Fruit fly (Drosophila melanogaster) whole organism, adult: Measurements from ENCODE around the gene CG14416.

Source experiments
- CG11617 ChIP-seq: fragments of 200-800 bp; sonication (Bioruptor generic); optimal IDR thresholded peaks from 2 replicates; lab custom pipeline; 2017; ENCODE audit warnings: mild to moderate bottlenecking, missing biosample characterization, missing genetic modification reagents, missing genetic modification characterization
- CG12768 ChIP-seq: fragments of 200-800 bp; sonication (Bioruptor generic); optimal IDR thresholded peaks from 2 replicates; lab custom pipeline; 2017; ENCODE audit warnings: missing biosample characterization, missing genetic modification characterization, mild to moderate bottlenecking, moderate library complexity, missing genetic modification reagents
- CG14711 ChIP-seq: fragments of 200-800 bp; sonication (Bioruptor generic); optimal IDR thresholded peaks from 2 replicates; lab custom pipeline; 2018; ENCODE audit warnings: missing biosample characterization, mild to moderate bottlenecking, missing genetic modification characterization, moderate library complexity
- CG1620 ChIP-seq: fragments of 200-800 bp; sonication (Bioruptor generic); optimal IDR thresholded peaks from 2 replicates; lab custom pipeline; 2016; ENCODE audit warnings: missing biosample characterization, missing genetic modification characterization
- CG33017 ChIP-seq: fragments of 200-800 bp; sonication (Bioruptor generic); optimal IDR thresholded peaks from 2 replicates; lab custom pipeline; 2018; ENCODE audit warnings: missing biosample characterization, mild to moderate bottlenecking, missing genetic modification characterization, moderate library complexity
- CG5204 ChIP-seq: fragments of 200-800 bp; sonication (Bioruptor generic); optimal IDR thresholded peaks from 2 replicates; lab custom pipeline; 2016; ENCODE audit warnings: missing biosample characterization, missing genetic modification characterization
- CG7045 ChIP-seq: fragments of 200-800 bp; sonication (Bioruptor generic); optimal IDR thresholded peaks from 2 replicates; lab custom pipeline; 2017; ENCODE audit warnings: missing biosample characterization, mild to moderate bottlenecking, missing genetic modification characterization
- CG7101 ChIP-seq: fragments of 200-800 bp; sonication (Bioruptor generic); optimal IDR thresholded peaks from 2 replicates; lab custom pipeline; 2018; ENCODE audit warnings: missing biosample characterization, mild to moderate bottlenecking, missing genetic modification characterization, moderate library complexity
- Clk ChIP-seq: fragments of 200-800 bp; sonication (Bioruptor generic); optimal IDR thresholded peaks from 2 replicates; lab custom pipeline; 2017; ENCODE audit warnings: missing biosample characterization, missing genetic modification characterization
- Crg-1 ChIP-seq: fragments of 200-800 bp; sonication (Bioruptor generic); optimal IDR thresholded peaks from 2 replicates; lab custom pipeline; 2016; ENCODE audit warnings: missing biosample characterization, missing genetic modification characterization
- Hr96 ChIP-seq: fragments of 200-800 bp; sonication (Bioruptor generic); optimal IDR thresholded peaks from 2 replicates; lab custom pipeline; 2016; ENCODE audit warnings: missing biosample characterization, missing genetic modification characterization
- Mnt ChIP-seq: fragments of 200-800 bp; sonication (Bioruptor generic); optimal IDR thresholded peaks from 2 replicates; lab custom pipeline; 2016; ENCODE audit warnings: missing biosample characterization, mild to moderate bottlenecking, missing genetic modification characterization
- bab1 ChIP-seq: fragments of 200-800 bp; sonication (Bioruptor generic); optimal IDR thresholded peaks from 3 replicates; lab custom pipeline; 2019; ENCODE audit warnings: missing biosample characterization, mild to moderate bottlenecking, missing genetic modification characterization, moderate library complexity
- cic ChIP-seq: fragments of 200-800 bp; sonication (Bioruptor generic); optimal IDR thresholded peaks from 2 replicates; lab custom pipeline; 2017; ENCODE audit warnings: missing biosample characterization, mild to moderate bottlenecking, missing genetic modification characterization, moderate library complexity
- cnc ChIP-seq, 2 experiments: fragments of >200 bp; optimal IDR thresholded peaks; 2 replicates each; lab custom pipeline; 2017
- kay ChIP-seq: fragments of 200-800 bp; sonication (Bioruptor generic); peaks from one replicate; lab custom pipeline; 2016; ENCODE audit warnings: missing biosample characterization, missing genetic modification characterization, borderline replicate concordance
- ovo ChIP-seq: fragments of 200-800 bp; sonication (Bioruptor generic); optimal IDR thresholded peaks from 2 replicates; lab custom pipeline; 2016; ENCODE audit warnings: missing biosample characterization, missing genetic modification characterization
- pad ChIP-seq: fragments of 200-800 bp; sonication (Bioruptor generic); optimal IDR thresholded peaks from 3 replicates; lab custom pipeline; 2017; ENCODE audit warnings: missing biosample characterization, missing genetic modification characterization, mild to moderate bottlenecking, moderate library complexity, missing genetic modification reagents
- tj ChIP-seq: fragments of 200-800 bp; sonication (Bioruptor generic); optimal IDR thresholded peaks from 3 replicates; lab custom pipeline; 2017; ENCODE audit warnings: missing biosample characterization, mild to moderate bottlenecking, missing genetic modification characterization, moderate library complexity
- toe ChIP-seq: fragments of 200-800 bp; sonication (Bioruptor generic); optimal IDR thresholded peaks from 2 replicates; lab custom pipeline; 2016; ENCODE audit warnings: missing biosample characterization, missing genetic modification characterization

CG14416 gene

dm6 chrX:2907105-2907694 is 34.5 kb upstream of the CG14416 start:
- no peak for TF ChIP-seq tj (GFP tag; lab: Kevin White, UChicago)
- no peak for TF ChIP-seq CG14711 (tag; lab: Kevin White, UChicago)

DNA sequence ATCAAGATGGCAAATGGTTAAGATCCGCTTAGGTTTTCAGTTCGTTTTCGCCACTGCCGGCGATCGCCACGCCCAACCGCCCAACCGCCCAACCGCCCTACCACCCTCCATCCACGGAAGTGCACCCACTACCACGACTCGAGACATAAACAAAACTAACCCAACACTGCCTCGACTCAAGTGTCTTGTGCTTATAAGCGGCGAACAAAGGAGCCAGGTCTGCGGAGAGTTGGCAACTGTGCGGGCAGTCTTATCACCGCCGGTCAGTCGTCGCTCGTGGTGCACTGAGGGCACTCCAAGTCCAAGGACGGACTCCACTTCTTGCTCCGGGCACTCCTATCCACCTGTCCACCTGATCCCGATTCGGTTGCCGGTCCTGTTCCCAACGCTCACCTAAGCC is 17.8 kb upstream of the CG14416 start, which contains the start of gene CG3526:
CG3526 (plus strand) TSS at position 301 of the 400 bp plus-strand sequence.
- no peak for TF ChIP-seq CG7045 (GFP tag; lab: Kevin White, UChicago)
- no peak for TF ChIP-seq cnc (optimal IDR thresholded peaks at IDR 0.05; lab: Kevin White, UChicago)
- no peak for TF ChIP-seq CG12768 (GFP tag; lab: Kevin White, UChicago)
- no peak for TF ChIP-seq Crg-1 (GFP tag; lab: Kevin White, UChicago)
- TF ChIP-seq CG33017 (tag; lab: Kevin White, UChicago), result no peak
- no peak for TF ChIP-seq CG7101 (tag; lab: Kevin White, UChicago)
- TF ChIP-seq CG5204 (GFP tag; lab: Kevin White, UChicago), result no peak
- TF ChIP-seq Mnt (GFP tag; lab: Kevin White, UChicago), result no peak
- no peak for TF ChIP-seq Clk (GFP tag; lab: Kevin White, UChicago)
- no peak for TF ChIP-seq pad (GFP tag; lab: Kevin White, UChicago)
- TF ChIP-seq CG1620, result no peak
- no peak for TF ChIP-seq bab1 (GFP tag; lab: Kevin White, UChicago)
- no peak for TF ChIP-seq CG14711 (tag; lab: Kevin White, UChicago)
- no peak for TF ChIP-seq cic (GFP tag; lab: Kevin White, UChicago)
- TF ChIP-seq CG11617 (GFP tag; lab: Kevin White, UChicago), result no peak
- TF ChIP-seq ovo (GFP tag; lab: Kevin White, UChicago), result no peak
- no peak for TF ChIP-seq toe (GFP tag; lab: Kevin White, UChicago)
- no peak for TF ChIP-seq tj (GFP tag; lab: Kevin White, UChicago)
- no peak for TF ChIP-seq Hr96 (GFP tag; lab: Kevin White, UChicago)
- no peak for TF ChIP-seq kay (GFP tag; lab: Kevin White, UChicago)

DNA sequence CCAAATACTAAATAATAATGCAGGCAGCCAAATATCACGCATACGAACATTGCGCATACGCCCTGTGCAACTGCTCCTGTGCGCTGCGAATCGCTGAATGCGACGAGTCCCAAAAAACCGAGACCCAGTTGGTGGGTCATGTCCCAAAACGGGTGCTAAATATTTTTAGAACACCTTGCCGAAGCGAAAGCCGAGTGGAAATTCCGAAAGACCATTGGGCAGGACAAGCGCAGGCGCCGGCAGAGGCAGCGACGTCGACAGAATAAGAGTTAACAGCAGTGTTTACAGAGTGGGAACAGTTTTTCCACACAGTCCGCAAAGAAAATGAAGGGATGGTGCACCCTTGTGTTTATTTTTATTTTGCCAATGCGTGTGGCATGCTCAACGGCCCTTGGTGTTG is 15.6 kb upstream of the CG14416 start:
- TF ChIP-seq Clk (GFP tag; lab: Kevin White, UChicago) (no peak), CG12768 (GFP tag; lab: Kevin White, UChicago) (no peak), pad (GFP tag; lab: Kevin White, UChicago) (no peak), kay (GFP tag; lab: Kevin White, UChicago) (no peak), toe (GFP tag; lab: Kevin White, UChicago) (no peak), CG14711 (tag; lab: Kevin White, UChicago) (no peak), Mnt (GFP tag; lab: Kevin White, UChicago) (no peak), CG5204 (GFP tag; lab: Kevin White, UChicago) (no peak), tj (GFP tag; lab: Kevin White, UChicago) (no peak), CG33017 (tag; lab: Kevin White, UChicago) (no peak), cnc (optimal IDR thresholded peaks at IDR 0.05; lab: Kevin White, UChicago) (no peak), bab1 (GFP tag; lab: Kevin White, UChicago) (no peak), cic (GFP tag; lab: Kevin White, UChicago) (no peak), ovo (GFP tag; lab: Kevin White, UChicago) (no peak), CG7101 (tag; lab: Kevin White, UChicago) (no peak), Hr96 (GFP tag; lab: Kevin White, UChicago) (no peak), Crg-1 (GFP tag; lab: Kevin White, UChicago) (no peak), CG11617 (GFP tag; lab: Kevin White, UChicago) (no peak)

DNA sequence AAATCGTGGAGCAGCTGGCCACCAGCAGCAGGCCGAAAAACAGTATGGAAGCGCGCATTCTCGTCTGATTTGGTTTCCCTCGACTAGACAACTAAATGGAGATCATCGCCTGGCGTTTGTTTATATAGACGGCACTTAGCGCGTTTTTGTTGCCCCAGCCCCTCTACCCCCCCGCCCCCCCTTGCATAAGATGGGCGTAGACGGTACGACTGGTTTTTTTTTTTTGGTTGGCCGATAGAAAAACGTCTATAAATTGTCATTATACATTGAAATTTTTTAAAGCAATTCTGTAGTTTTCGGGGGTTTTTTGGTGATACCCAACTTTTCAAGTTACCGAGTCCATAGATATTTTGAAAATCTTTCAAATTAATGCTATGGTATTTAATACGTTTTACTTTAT is 13.2 kb upstream of the CG14416 start, which contains the start of gene CG14419:
CG14419 (minus strand) TSS at position 101 of the 400 bp plus-strand sequence.
- no peak for TF ChIP-seq Clk (GFP tag; lab: Kevin White, UChicago)

DNA sequence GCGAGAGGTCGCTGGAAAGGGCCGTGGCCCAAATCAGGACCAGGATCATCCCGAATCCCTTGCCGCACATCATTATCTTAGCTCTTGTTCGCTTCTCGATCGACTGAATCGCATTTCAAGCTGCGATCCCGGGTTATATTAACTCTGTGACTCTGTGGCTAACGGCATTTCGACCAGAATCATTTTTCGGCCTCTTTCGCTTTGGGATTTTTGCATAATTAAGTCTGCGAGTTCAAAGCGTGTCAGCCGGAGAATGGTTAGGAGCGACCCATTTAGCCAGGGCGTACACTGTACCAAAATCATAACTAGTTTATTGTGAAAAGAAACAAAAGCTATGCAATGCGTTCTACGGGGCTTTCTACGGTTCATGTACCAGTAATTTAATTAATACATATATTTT is 10.9 kb upstream of the CG14416 start, which contains the start of gene CG14418:
CG14418 (minus strand) TSS at position 101 of the 400 bp plus-strand sequence.
- TF ChIP-seq bab1 (GFP tag; lab: Kevin White, UChicago), result no peak
- TF ChIP-seq CG5204 (GFP tag; lab: Kevin White, UChicago), result no peak
- no peak for TF ChIP-seq CG7045 (GFP tag; lab: Kevin White, UChicago)
- no peak for TF ChIP-seq kay (GFP tag; lab: Kevin White, UChicago)
- no peak for TF ChIP-seq CG1620
- TF ChIP-seq cic (GFP tag; lab: Kevin White, UChicago), result no peak
- TF ChIP-seq toe (GFP tag; lab: Kevin White, UChicago), result no peak
- no peak for TF ChIP-seq CG7101 (tag; lab: Kevin White, UChicago)
- TF ChIP-seq pad (GFP tag; lab: Kevin White, UChicago), result no peak
- TF ChIP-seq Mnt (GFP tag; lab: Kevin White, UChicago), result no peak
- no peak for TF ChIP-seq Hr96 (GFP tag; lab: Kevin White, UChicago)
- no peak for TF ChIP-seq CG33017 (tag; lab: Kevin White, UChicago)
- no peak for TF ChIP-seq ovo (GFP tag; lab: Kevin White, UChicago)
- TF ChIP-seq CG11617 (GFP tag; lab: Kevin White, UChicago), result no peak
- no peak for TF ChIP-seq CG14711 (tag; lab: Kevin White, UChicago)
- no peak for TF ChIP-seq CG12768 (GFP tag; lab: Kevin White, UChicago)
- TF ChIP-seq Crg-1 (GFP tag; lab: Kevin White, UChicago), result no peak
- no peak for TF ChIP-seq cnc (optimal IDR thresholded peaks at IDR 0.05; lab: Kevin White, UChicago)

dm6 chrX:2882516-2882915 is 9.9 kb upstream of the CG14416 start:
- TF ChIP-seq toe (GFP tag; lab: Kevin White, UChicago), result no peak
- no peak for TF ChIP-seq CG33017 (tag; lab: Kevin White, UChicago)
- no peak for TF ChIP-seq cnc (optimal IDR thresholded peaks at IDR 0.05; lab: Kevin White, UChicago)
- TF ChIP-seq ovo (GFP tag; lab: Kevin White, UChicago), result no peak
- no peak for TF ChIP-seq CG1620
- TF ChIP-seq CG12768 (GFP tag; lab: Kevin White, UChicago), result no peak
- no peak for TF ChIP-seq Crg-1 (GFP tag; lab: Kevin White, UChicago)
- no peak for TF ChIP-seq CG11617 (GFP tag; lab: Kevin White, UChicago)
- no peak for TF ChIP-seq CG14711 (tag; lab: Kevin White, UChicago)
- no peak for TF ChIP-seq kay (GFP tag; lab: Kevin White, UChicago)
- TF ChIP-seq tj (GFP tag; lab: Kevin White, UChicago), result no peak
- TF ChIP-seq CG7045 (GFP tag; lab: Kevin White, UChicago), result no peak
- TF ChIP-seq pad (GFP tag; lab: Kevin White, UChicago), result no peak
- no peak for TF ChIP-seq bab1 (GFP tag; lab: Kevin White, UChicago)
- TF ChIP-seq CG5204 (GFP tag; lab: Kevin White, UChicago), result no peak
- TF ChIP-seq Hr96 (GFP tag; lab: Kevin White, UChicago), result no peak
- no peak for TF ChIP-seq Clk (GFP tag; lab: Kevin White, UChicago)
